Fruit fly (Drosophila melanogaster): ENCODE measurements around the gene spz5.

DNA sequence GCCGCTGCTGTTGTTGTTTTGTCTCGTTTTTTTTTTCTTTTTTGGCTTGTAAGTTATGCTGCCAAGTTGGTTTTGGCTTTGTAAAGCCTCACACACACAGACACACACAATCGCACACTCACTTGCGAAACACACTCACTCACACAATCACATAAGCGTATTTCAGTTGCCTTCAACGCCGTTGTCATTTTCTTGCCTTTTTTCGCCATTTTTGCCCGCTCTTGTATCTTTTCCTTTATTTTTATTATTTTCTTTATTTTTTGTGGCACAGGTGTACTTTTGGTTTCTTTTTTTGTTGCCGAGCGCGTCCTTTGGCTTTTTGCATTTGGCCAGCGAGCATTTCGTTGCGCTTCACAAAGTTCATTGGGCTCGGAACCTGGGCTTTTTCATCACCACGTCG is 18.9 kb downstream of the spz5 start:
- TF ChIP-seq psq (optimal IDR thresholded peaks at IDR 0.05) (no peak), Myc (optimal IDR thresholded peaks at IDR 0.05) (no peak)
